Worm (Caenorhabditis elegans) whole organism, L4 larva: ENCODE results near the gene F53B7.4.

Experiments
- F26F4.8 ChIP-seq: fragments of 200-800 bp; sonication (Bioruptor generic); conservative IDR thresholded peaks from 2 replicates; pipeline ENCODE4 v1.3.6; 2022; ENCODE audit warnings: missing genetic modification characterization, missing compliant biosample characterization
- ceh-20 ChIP-seq: fragments of 200-800 bp; sonication (Bioruptor generic); IDR thresholded peaks from 2 replicates; pipeline ENCODE4 v1.3.6; 2022; ENCODE audit warnings: missing genetic modification reagents, missing genetic modification characterization, missing compliant biosample characterization
- ces-1 ChIP-seq: fragments of 150-350 bp; sonication (generic microtip); optimal IDR thresholded peaks from 4 replicates; lab custom pipeline; 2014; ENCODE audit warnings: missing biosample characterization, missing genetic modification reagents, missing genetic modification characterization
- jun-1 ChIP-seq: fragments of 150-350 bp; optimal IDR thresholded peaks from 2 replicates; lab custom pipeline; 2014; ENCODE audit warnings: missing biosample characterization, missing genetic modification reagents, missing genetic modification characterization
- mdl-1 ChIP-seq, 2 experiments: fragments of 150-350 bp in 1 of 2; sonication (generic microtip) in 1 of 2; optimal IDR thresholded peaks; 2 replicates each; lab custom pipeline; 2014 to 2017; ENCODE audit warnings: missing biosample characterization in 2 of 2, missing genetic modification characterization in 2 of 2
- mxl-3 ChIP-seq: fragments of 200-800 bp; sonication (Bioruptor generic); optimal IDR thresholded peaks from 2 replicates; lab custom pipeline; 2018; ENCODE audit warnings: mild to moderate bottlenecking, missing genetic modification characterization, missing compliant biosample characterization
- nhr-76 ChIP-seq: fragments of 150-350 bp; optimal IDR thresholded peaks from 2 replicates; lab custom pipeline; 2014; ENCODE audit warnings: missing biosample characterization, missing genetic modification characterization
- pha-4 ChIP-seq, 2 experiments: fragments of 150-350 bp in 1 of 2; fragments of 200-800 bp in 1 of 2; sonication (Bioruptor generic) in 1 of 2; IDR thresholded peaks in 1 of 2; optimal IDR thresholded peaks in 1 of 2; 2 replicates each; pipeline versions ENCODE4 v1.3.6 to Lab custom; 2014 to 2022; ENCODE audit warnings: missing genetic modification characterization in 2 of 2, missing genetic modification reagents in 2 of 2, missing biosample characterization in 1 of 2, missing compliant biosample characterization in 1 of 2
- snpc-4 ChIP-seq: fragments of 150-350 bp; optimal IDR thresholded peaks from 2 replicates; lab custom pipeline; 2014; ENCODE audit warnings: missing biosample characterization, missing genetic modification characterization
- ztf-11 ChIP-seq: fragments of 150-350 bp; optimal IDR thresholded peaks from 2 replicates; lab custom pipeline; 2014; ENCODE audit warnings: missing biosample characterization, missing genetic modification characterization

ce11 chrV:10981113-10981512 is 21.2 kb downstream of the F53B7.4 start, which contains the start of gene fig-1:
- TF ChIP-seq jun-1 (no peak), F26F4.8 (no peak), nhr-76 (no peak), ztf-11 (tag; lab: Kevin White, UChicago) (no peak), mdl-1 (tag; optimal IDR thresholded peaks at IDR 0.05; lab: Kevin White, UChicago) (no peak), ces-1 (no peak), mxl-3 (GFP tag; lab: Kevin White, UChicago) (no peak), ceh-20 (GFP tag; lab: Robert Waterston, UW) (no peak), pha-4 (GFP tag; IDR thresholded peaks at IDR 0.05; lab: Robert Waterston, UW) (no peak), pha-4 (tag; optimal IDR thresholded peaks at IDR 0.05; lab: Kevin White, UChicago) (no peak), snpc-4 (no peak)
